Worm (Caenorhabditis elegans) whole organism, L3 larva: ENCODE data around the gene kars-1.

Source experiments
- egl-5 ChIP-seq: fragments of 150-350 bp; optimal IDR thresholded peaks from 2 replicates; lab custom pipeline; 2017; ENCODE audit warnings: missing biosample characterization, missing genetic modification reagents, missing genetic modification characterization, inconsistent platforms
- lin-15B ChIP-seq: fragments of 150-350 bp; optimal IDR thresholded peaks from 2 replicates; lab custom pipeline; 2014; ENCODE audit warnings: missing biosample characterization, missing genetic modification characterization
- lin-39 ChIP-seq: fragments of 150-350 bp; optimal IDR thresholded peaks from 2 replicates; lab custom pipeline; 2018; ENCODE audit warnings: missing biosample characterization, missing genetic modification reagents, missing genetic modification characterization
- pqm-1 ChIP-seq: fragments of 150-350 bp; optimal IDR thresholded peaks from 2 replicates; lab custom pipeline; 2017; ENCODE audit warnings: missing biosample characterization, missing genetic modification characterization, inconsistent platforms

- TF ChIP-seq lin-39 (no peak), pqm-1 (tag; lab: Kevin White, UChicago) (peak; percentile 40), lin-15B (peak; percentile 64), egl-5 (tag; lab: Kevin White, UChicago) (no peak)
Observed at ce11 chrII:7024897-7025852, 47.0 kb downstream of the kars-1 start, which contains the start of gene znf-598.
